Fruit fly (Drosophila melanogaster) whole organism, embryonic: ENCODE measurements around the gene Kpc1.

Source experiments
- Antp ChIP-seq: fragments of 200-800 bp; sonication (Bioruptor generic); optimal IDR thresholded peaks from 3 replicates; lab custom pipeline; 2016; ENCODE audit warnings: missing biosample characterization, missing genetic modification characterization
- CG10147 ChIP-seq: fragments of 200-800 bp; sonication (Bioruptor generic); optimal IDR thresholded peaks from 2 replicates; lab custom pipeline; 2019; ENCODE audit warnings: missing biosample characterization, mild to moderate bottlenecking, missing genetic modification characterization, moderate library complexity
- CG13424 ChIP-seq: fragments of 200-800 bp; sonication (Bioruptor generic); optimal IDR thresholded peaks from 2 replicates; lab custom pipeline; 2019; ENCODE audit warnings: missing biosample characterization, mild to moderate bottlenecking, missing genetic modification characterization, moderate library complexity
- CG14710 ChIP-seq: fragments of 200-800 bp; sonication (Bioruptor generic); optimal IDR thresholded peaks from 3 replicates; lab custom pipeline; 2019; ENCODE audit warnings: missing biosample characterization, mild to moderate bottlenecking, missing genetic modification characterization, moderate library complexity
- CG17328 ChIP-seq: fragments of 200-800 bp; sonication (Bioruptor generic); IDR thresholded peaks from 2 replicates; pipeline ENCODE4 v1.3.6; 2022; ENCODE audit warnings: missing biosample characterization, missing genetic modification characterization
- CG17361 ChIP-seq: fragments of 200-800 bp; sonication (Bioruptor generic); IDR thresholded peaks from 3 replicates; pipeline ENCODE4 v1.3.6; 2022; ENCODE audit warnings: missing biosample characterization, missing genetic modification characterization
- CG17912 ChIP-seq: fragments of 200-800 bp; sonication (Bioruptor generic); optimal IDR thresholded peaks from 2 replicates; lab custom pipeline; 2018; ENCODE audit warnings: missing biosample characterization, mild to moderate bottlenecking, missing genetic modification characterization
- CG2199 ChIP-seq: fragments of 200-800 bp; sonication (Bioruptor generic); IDR thresholded peaks from 3 replicates; pipeline ENCODE4 v1.3.6; 2022; ENCODE audit warnings: missing biosample characterization, missing genetic modification characterization
- CG2202 ChIP-seq: fragments of 200-800 bp; sonication (Bioruptor generic); optimal IDR thresholded peaks from 2 replicates; lab custom pipeline; 2018; ENCODE audit warnings: missing biosample characterization, mild to moderate bottlenecking, missing genetic modification characterization
- CG2712 ChIP-seq: fragments of 200-800 bp; optimal IDR thresholded peaks from 3 replicates; lab custom pipeline; 2019; ENCODE audit warnings: missing biosample characterization, mild to moderate bottlenecking, missing genetic modification characterization, moderate library complexity
- CG30020 ChIP-seq: fragments of 200-800 bp; optimal IDR thresholded peaks from 2 replicates; lab custom pipeline; 2019; ENCODE audit warnings: missing biosample characterization, mild to moderate bottlenecking, missing genetic modification characterization, moderate library complexity
- CG32772 ChIP-seq: fragments of 200-800 bp; sonication (Bioruptor generic); IDR thresholded peaks from 2 replicates; pipeline ENCODE4 v1.3.6; 2022; ENCODE audit warnings: missing biosample characterization, missing genetic modification characterization
- CG3847 ChIP-seq: fragments of 200-800 bp; sonication (Bioruptor generic); IDR thresholded peaks from 2 replicates; pipeline ENCODE4 v1.3.6; 2022; ENCODE audit warnings: missing biosample characterization, missing genetic modification characterization
- CG4424 ChIP-seq: fragments of 200-800 bp; sonication (Bioruptor generic); optimal IDR thresholded peaks from 3 replicates; lab custom pipeline; 2016; ENCODE audit warnings: missing biosample characterization, missing genetic modification characterization
- CG6654 ChIP-seq: fragments of 200-800 bp; sonication (Bioruptor generic); optimal IDR thresholded peaks from 2 replicates; lab custom pipeline; 2017; ENCODE audit warnings: missing biosample characterization, mild to moderate bottlenecking, missing genetic modification characterization
- CG6765 ChIP-seq: fragments of 200-800 bp; sonication (Bioruptor generic); optimal IDR thresholded peaks from 3 replicates; lab custom pipeline; 2017; ENCODE audit warnings: missing biosample characterization, mild to moderate bottlenecking, missing genetic modification characterization
- CG6813 ChIP-seq: fragments of 200-800 bp; sonication (Bioruptor generic); optimal IDR thresholded peaks from 2 replicates; lab custom pipeline; 2017; ENCODE audit warnings: missing biosample characterization, missing genetic modification characterization, mild to moderate bottlenecking, moderate library complexity, missing genetic modification reagents
- CG7928 ChIP-seq: fragments of 200-800 bp; sonication (Bioruptor generic); optimal IDR thresholded peaks from 2 replicates; lab custom pipeline; 2017; ENCODE audit warnings: missing biosample characterization, mild to moderate bottlenecking, missing genetic modification characterization
- CG9215 ChIP-seq: fragments of 200-800 bp; sonication (Bioruptor generic); IDR thresholded peaks from 2 replicates; pipeline ENCODE4 v1.3.6; 2022; ENCODE audit warnings: missing biosample characterization, missing genetic modification characterization
- CG9437 ChIP-seq: fragments of 200-800 bp; sonication (Bioruptor generic); optimal IDR thresholded peaks from 2 replicates; lab custom pipeline; 2018; ENCODE audit warnings: missing biosample characterization, mild to moderate bottlenecking, missing genetic modification characterization
- D19B ChIP-seq: fragments of 200-800 bp; sonication (Bioruptor generic); optimal IDR thresholded peaks from 2 replicates; lab custom pipeline; 2017; ENCODE audit warnings: missing biosample characterization, mild to moderate bottlenecking, missing genetic modification characterization
- GATAe ChIP-seq: fragments of 200-800 bp; sonication (Bioruptor generic); conservative IDR thresholded peaks from 2 replicates; pipeline ENCODE4 v1.3.6; 2022; ENCODE audit warnings: missing biosample characterization, missing genetic modification characterization
- HHEX ChIP-seq: fragments of 200-800 bp; sonication (Bioruptor generic); optimal IDR thresholded peaks from 3 replicates; lab custom pipeline; 2017; ENCODE audit warnings: missing biosample characterization, mild to moderate bottlenecking, missing genetic modification characterization, missing genetic modification reagents
- Hmx ChIP-seq: fragments of 200-800 bp; sonication (Bioruptor generic); optimal IDR thresholded peaks from 2 replicates; lab custom pipeline; 2016; ENCODE audit warnings: missing biosample characterization, missing genetic modification characterization
- Med ChIP-seq: fragments of 200-800 bp; sonication (Bioruptor generic); peaks from one replicate; lab custom pipeline; 2016; ENCODE audit warnings: missing biosample characterization, missing genetic modification characterization, mild to moderate bottlenecking, inconsistent platforms, moderate library complexity
- NC2α ChIP-seq: fragments of 200-800 bp; sonication (Bioruptor generic); optimal IDR thresholded peaks from 2 replicates; lab custom pipeline; 2016; ENCODE audit warnings: missing biosample characterization, missing genetic modification characterization
- Sox100B ChIP-seq: fragments of 200-800 bp; sonication (Bioruptor generic); optimal IDR thresholded peaks from 3 replicates; lab custom pipeline; 2018; ENCODE audit warnings: missing biosample characterization, mild to moderate bottlenecking, missing genetic modification characterization
- Spps ChIP-seq: fragments of 200-800 bp; sonication (Bioruptor generic); optimal IDR thresholded peaks from 2 replicates; lab custom pipeline; 2018; ENCODE audit warnings: missing biosample characterization, mild to moderate bottlenecking, missing genetic modification characterization
- Tbp ChIP-seq: fragments of >200 bp; optimal IDR thresholded peaks from 2 replicates; lab custom pipeline; 2018; ENCODE audit warnings: missing biosample characterization, missing genetic modification characterization
- Trl ChIP-seq, 3 experiments: fragments of >200 bp in 2 of 3; fragments of 200-800 bp in 1 of 3; sonication (Bioruptor generic) in 1 of 3; optimal IDR thresholded peaks; 2 replicates in 1 of 3; 3 replicates in 2 of 3; lab custom pipeline; 2016 to 2017; ENCODE audit warnings: missing biosample characterization in 1 of 3, missing genetic modification characterization in 1 of 3
- aop ChIP-seq: fragments of 200-800 bp; sonication (Bioruptor generic); IDR thresholded peaks from 2 replicates; pipeline ENCODE4 v1.3.6; 2022; ENCODE audit warnings: missing biosample characterization, missing genetic modification characterization
- az2 ChIP-seq: fragments of 200-800 bp; sonication (Bioruptor generic); optimal IDR thresholded peaks from 3 replicates; lab custom pipeline; 2016; ENCODE audit warnings: missing biosample characterization, missing genetic modification characterization
- chif ChIP-seq, 2 experiments: fragments of 200-800 bp; sonication (Bioruptor generic); optimal IDR thresholded peaks; 3 replicates each; lab custom pipeline; 2016; ENCODE audit warnings: missing biosample characterization in 2 of 2, missing genetic modification characterization in 2 of 2
- dan ChIP-seq: fragments of 200-800 bp; sonication (Bioruptor generic); IDR thresholded peaks from 2 replicates; pipeline ENCODE4 v1.3.6; 2022; ENCODE audit warnings: missing biosample characterization, missing genetic modification characterization
- danr ChIP-seq: fragments of 200-800 bp; sonication (Bioruptor generic); IDR thresholded peaks from 2 replicates; pipeline ENCODE4 v1.3.6; 2022; ENCODE audit warnings: missing biosample characterization, missing genetic modification characterization
- dysf ChIP-seq: fragments of 200-800 bp; sonication (Bioruptor generic); IDR thresholded peaks from 3 replicates; pipeline ENCODE4 v1.3.6; 2022; ENCODE audit warnings: missing biosample characterization, missing genetic modification characterization
- esg ChIP-seq: fragments of 200-800 bp; sonication (Bioruptor generic); conservative IDR thresholded peaks from 2 replicates; pipeline ENCODE4 v1.3.6; 2022; ENCODE audit warnings: missing biosample characterization, missing genetic modification characterization
- ftz-f1 ChIP-seq: fragments of 200-800 bp; sonication (Bioruptor generic); optimal IDR thresholded peaks from 2 replicates; lab custom pipeline; 2016; ENCODE audit warnings: missing biosample characterization, missing genetic modification characterization
- fu2 ChIP-seq: fragments of 200-800 bp; sonication (Bioruptor generic); optimal IDR thresholded peaks from 2 replicates; lab custom pipeline; 2016; ENCODE audit warnings: missing biosample characterization, missing genetic modification characterization
- gce ChIP-seq: fragments of 200-800 bp; sonication (Bioruptor generic); IDR thresholded peaks from 3 replicates; pipeline ENCODE4 v1.3.6; 2022; ENCODE audit warnings: missing biosample characterization, missing genetic modification characterization
- nom ChIP-seq: fragments of 200-800 bp; sonication (Bioruptor generic); optimal IDR thresholded peaks from 2 replicates; lab custom pipeline; 2017; ENCODE audit warnings: missing biosample characterization, missing genetic modification characterization, mild to moderate bottlenecking, moderate library complexity, missing genetic modification reagents
- sc ChIP-seq, 3 experiments: fragments of >200 bp in 2 of 3; fragments of 200-800 bp in 1 of 3; sonication (Bioruptor generic) in 1 of 3; optimal IDR thresholded peaks; 2 replicates in 2 of 3; 3 replicates in 1 of 3; lab custom pipeline; 2017; ENCODE audit warnings: mild to moderate bottlenecking in 1 of 3, missing biosample characterization in 1 of 3, missing genetic modification characterization in 1 of 3, missing genetic modification reagents in 1 of 3
- schlank ChIP-seq: fragments of 200-800 bp; sonication (Bioruptor generic); optimal IDR thresholded peaks from 2 replicates; lab custom pipeline; 2018; ENCODE audit warnings: missing biosample characterization, mild to moderate bottlenecking, missing genetic modification characterization
- sisA ChIP-seq: fragments of 200-800 bp; sonication (Bioruptor generic); IDR thresholded peaks from 2 replicates; pipeline ENCODE4 v1.3.6; 2022; ENCODE audit warnings: missing biosample characterization, missing genetic modification characterization
- toy ChIP-seq: fragments of 200-800 bp; sonication (Bioruptor generic); IDR thresholded peaks from 2 replicates; pipeline ENCODE4 v1.3.6; 2022; ENCODE audit warnings: missing biosample characterization, missing genetic modification characterization
- ttk ChIP-seq: fragments of 200-800 bp; sonication (Bioruptor generic); IDR thresholded peaks from 2 replicates; pipeline ENCODE4 v2.1.2; 2022; ENCODE audit warnings: missing biosample characterization, missing genetic modification characterization
- tup ChIP-seq: fragments of 200-800 bp; sonication (Bioruptor generic); optimal IDR thresholded peaks from 2 replicates; lab custom pipeline; 2016; ENCODE audit warnings: missing biosample characterization, mild to moderate bottlenecking, missing genetic modification characterization, moderate library complexity
- usp ChIP-seq: fragments of >200 bp; optimal IDR thresholded peaks from 2 replicates; lab custom pipeline; 2017; ENCODE audit warnings: missing biosample characterization, missing genetic modification characterization
- vvl ChIP-seq: fragments of 200-800 bp; sonication (Bioruptor generic); IDR thresholded peaks from 2 replicates; pipeline ENCODE4 v1.3.6; 2022; ENCODE audit warnings: missing biosample characterization, missing genetic modification characterization

Kpc1 gene

dm6 chr3R:15208712-15209499 is 12.9 kb upstream of the Kpc1 start, which contains the start of the genes Spn88Eb and Mau2 (continued):
- TF ChIP-seq tup (GFP tag; lab: Kevin White, UChicago) (peak; percentile 24), CG2712 (tag; lab: Kevin White, UChicago) (peak; percentile 90), fu2 (GFP tag; lab: Kevin White, UChicago) (peak; percentile 52), CG32772 (GFP tag; lab: Robert Waterston, UW) (peak; percentile 57; the same call in 1 of the 2 replicates), CG2202 (tag; lab: Kevin White, UChicago) (no peak), schlank (tag; lab: Kevin White, UChicago) (peak; percentile 7), CG4424 (GFP tag; lab: Kevin White, UChicago) (peak; percentile 70), chif (GFP tag; optimal IDR thresholded peaks at IDR 0.05; lab: Kevin White, UChicago) (peak; percentile 39 to 55), CG9437 (GFP tag; lab: Kevin White, UChicago) (peak; percentile 38), Hmx (GFP tag; lab: Kevin White, UChicago) (no peak), sc (optimal IDR thresholded peaks at IDR 0.05; lab: Kevin White, UChicago) (no peak), sc (GFP tag; optimal IDR thresholded peaks at IDR 0.05; lab: Kevin White, UChicago) (no peak), Med (peak; percentile 94), Sox100B (GFP tag; lab: Kevin White, UChicago) (no peak), usp (GFP tag; lab: Kevin White, UChicago) (no peak), CG6654 (GFP tag; lab: Kevin White, UChicago) (no peak), sisA (peak; percentile 62), Tbp (GFP tag; lab: Kevin White, UChicago) (no peak), gce (GFP tag; lab: Robert Waterston, UW) (no peak), Antp (GFP tag; lab: Kevin White, UChicago) (peak; percentile 75), D19B (GFP tag; lab: Kevin White, UChicago) (no peak), CG17328 (GFP tag; lab: Robert Waterston, UW) (peak; percentile 53), CG9215 (GFP tag; lab: Robert Waterston, UW) (peak; percentile 76), CG6813 (GFP tag; lab: Kevin White, UChicago) (no peak), CG7928 (peak; percentile 17), CG10147 (GFP tag; lab: Kevin White, UChicago) (no peak), toy (no peak; the same call in 1 of the 2 replicates), ftz-f1 (GFP tag; lab: Kevin White, UChicago) (peak; percentile 90), CG30020 (peak; percentile 72), danr (GFP tag; lab: Robert Waterston, UW) (no peak), CG17361 (GFP tag; lab: Robert Waterston, UW) (peak; percentile 79; the same call in 2 of the 3 replicates), CG17912 (GFP tag; lab: Kevin White, UChicago) (peak; percentile 26), ttk (GFP tag; lab: Robert Waterston, UW) (peak; percentile 68), CG13424 (peak; percentile 60), esg (GFP tag; lab: Robert Waterston, UW) (0 out of 2 replicates have a peak, but pooled peaks have one; percentile 16), vvl (GFP tag; lab: Robert Waterston, UW) (peak; percentile 83), CG2199 (GFP tag; lab: Robert Waterston, UW) (0 out of 3 replicates have a peak, but pooled peaks have one; percentile 40), GATAe (GFP tag; lab: Robert Waterston, UW) (no peak; the same call in 1 of the 2 replicates), dysf (peak; percentile 80), Trl (optimal IDR thresholded peaks at IDR 0.05; lab: Kevin White, UChicago) (no peak), Trl (GFP tag; optimal IDR thresholded peaks at IDR 0.05; lab: Kevin White, UChicago) (peak; percentile 70), CG14710 (tag; lab: Kevin White, UChicago) (peak; percentile 66), HHEX (GFP tag; lab: Kevin White, UChicago) (peak; percentile 42), NC2α (no peak), CG3847 (GFP tag; lab: Robert Waterston, UW) (peak; percentile 91), aop (GFP tag; lab: Robert Waterston, UW) (no peak), CG6765 (GFP tag; lab: Kevin White, UChicago) (no peak), dan (GFP tag; lab: Robert Waterston, UW) (no peak), nom (GFP tag; lab: Kevin White, UChicago) (no peak), Spps (tag; lab: Kevin White, UChicago) (no peak), az2 (GFP tag; lab: Kevin White, UChicago) (peak; percentile 60)
